Worm (Caenorhabditis elegans): ENCODE measurements around the gene Y57G7A.1.

- TF ChIP-seq unc-62 (GFP tag; optimal IDR thresholded peaks at IDR 0.05) (no peak), Y56A3A.18 (GFP tag; IDR thresholded peaks at IDR 0.05) (no peak), rcor-1 (GFP tag; IDR thresholded peaks at IDR 0.05) (no peak), Y53F4B.3 (GFP tag; IDR thresholded peaks at IDR 0.05) (no peak)
Observed at ce11 chrII:1341416-1341815, 43.1 kb downstream of the Y57G7A.1 start.
